Worm (Caenorhabditis elegans) whole organism, L1 larva: ENCODE measurements around the gene ZK287.9.

Experiments
- C04F5.9 ChIP-seq: sonication (generic microtip); optimal IDR thresholded peaks from 2 replicates; lab custom pipeline; 2016; ENCODE audit warnings: missing genetic modification characterization, missing compliant biosample characterization
- C16A3.4 ChIP-seq: fragments of 150-350 bp; optimal IDR thresholded peaks from 2 replicates; lab custom pipeline; 2014; ENCODE audit warnings: missing biosample characterization, missing genetic modification characterization
- Y116A8C.19 ChIP-seq: sonication (generic microtip); optimal IDR thresholded peaks from 2 replicates; lab custom pipeline; 2016; ENCODE audit warnings: missing compliant biosample characterization, missing genetic modification characterization, borderline replicate concordance
- aha-1 ChIP-seq: fragments of 150-350 bp; optimal IDR thresholded peaks from 2 replicates; lab custom pipeline; 2014; ENCODE audit warnings: missing biosample characterization, missing genetic modification characterization
- aly-2 ChIP-seq: fragments of 150-350 bp; optimal IDR thresholded peaks from 2 replicates; lab custom pipeline; 2014; ENCODE audit warnings: missing biosample characterization, missing genetic modification characterization
- blmp-1 ChIP-seq: fragments of 150-350 bp; optimal IDR thresholded peaks from 2 replicates; lab custom pipeline; 2014; ENCODE audit warnings: missing biosample characterization, missing genetic modification characterization
- ceh-63 ChIP-seq: fragments of 200-800 bp; sonication (Bioruptor generic); optimal IDR thresholded peaks from 2 replicates; lab custom pipeline; 2018; ENCODE audit warnings: mild to moderate bottlenecking, missing genetic modification characterization, missing compliant biosample characterization
- dpl-1 ChIP-seq, 3 experiments: fragments of 150-350 bp in 2 of 3; sonication (generic microtip) in 1 of 3; optimal IDR thresholded peaks; 2 replicates each; lab custom pipeline; 2014 to 2017; ENCODE audit warnings: missing biosample characterization in 3 of 3, missing genetic modification characterization in 3 of 3, missing genetic modification reagents in 3 of 3
- efl-1 ChIP-seq, 4 experiments: fragments of 150-350 bp; optimal IDR thresholded peaks in 3 of 4; peaks in 1 of 4; 1 replicate in 1 of 4; 2 replicates in 3 of 4; lab custom pipeline; 2014; ENCODE audit warnings: missing biosample characterization in 2 of 4, missing genetic modification characterization in 2 of 4, missing genetic modification reagents in 2 of 4
- efl-3 ChIP-seq: fragments of 200-800 bp; sonication (Bioruptor generic); optimal IDR thresholded peaks from 2 replicates; lab custom pipeline; 2018; ENCODE audit warnings: mild to moderate bottlenecking, missing genetic modification characterization, missing compliant biosample characterization
- elt-3 ChIP-seq, 6 experiments: fragments of 150-350 bp in 1 of 6; sonication (generic microtip); optimal IDR thresholded peaks; 2 replicates each; lab custom pipeline; 2017 to 2018; ENCODE audit warnings: missing biosample characterization in 6 of 6, missing genetic modification characterization in 6 of 6, inconsistent platforms in 1 of 6
- fkh-8 ChIP-seq: sonication (generic microtip); optimal IDR thresholded peaks from 2 replicates; lab custom pipeline; 2016; ENCODE audit warnings: mild to moderate bottlenecking, missing genetic modification characterization, missing compliant biosample characterization
- hlh-17 ChIP-seq: fragments of 200-800 bp; sonication (Bioruptor generic); optimal IDR thresholded peaks from 2 replicates; lab custom pipeline; 2018; ENCODE audit warnings: missing genetic modification characterization, mild to moderate bottlenecking, missing compliant biosample characterization, moderate library complexity, borderline replicate concordance
- irx-1 ChIP-seq: sonication (generic microtip); optimal IDR thresholded peaks from 2 replicates; lab custom pipeline; 2016; ENCODE audit warnings: missing genetic modification characterization, missing compliant biosample characterization
- lin-13 ChIP-seq: fragments of 150-350 bp; optimal IDR thresholded peaks from 2 replicates; lab custom pipeline; 2014; ENCODE audit warnings: missing biosample characterization, missing genetic modification reagents, missing genetic modification characterization
- lin-14 ChIP-seq: fragments of 200-800 bp; sonication (Bioruptor generic); optimal IDR thresholded peaks from 2 replicates; lab custom pipeline; 2018; ENCODE audit warnings: mild to moderate bottlenecking, missing genetic modification characterization, moderate library complexity, missing compliant biosample characterization
- lin-15B ChIP-seq: fragments of 150-350 bp; sonication (generic microtip); optimal IDR thresholded peaks from 3 replicates; lab custom pipeline; 2014; ENCODE audit warnings: missing biosample characterization, missing genetic modification characterization
- lin-35 ChIP-seq, 2 experiments: fragments of 150-350 bp; optimal IDR thresholded peaks; 2 replicates each; lab custom pipeline; 2014; ENCODE audit warnings: missing biosample characterization in 2 of 2, missing genetic modification characterization in 2 of 2, missing genetic modification reagents in 2 of 2
- lin-39 ChIP-seq: fragments of 150-350 bp; optimal IDR thresholded peaks from 2 replicates; lab custom pipeline; 2014; ENCODE audit warnings: missing biosample characterization, missing genetic modification reagents, missing genetic modification characterization
- lir-3 ChIP-seq: sonication (generic microtip); optimal IDR thresholded peaks from 2 replicates; lab custom pipeline; 2016; ENCODE audit warnings: mild to moderate bottlenecking, missing genetic modification characterization, moderate library complexity, missing compliant biosample characterization; ENCODE audit not compliant: poor library complexity
- lsy-2 ChIP-seq, 2 experiments: fragments of 150-350 bp; optimal IDR thresholded peaks; 2 replicates each; lab custom pipeline; 2014; ENCODE audit warnings: missing biosample characterization in 2 of 2, missing genetic modification characterization in 2 of 2
- mef-2 ChIP-seq: fragments of 150-350 bp; optimal IDR thresholded peaks from 2 replicates; lab custom pipeline; 2014; ENCODE audit warnings: missing biosample characterization, missing genetic modification characterization
- mep-1 ChIP-seq: fragments of 150-350 bp; optimal IDR thresholded peaks from 2 replicates; lab custom pipeline; 2014; ENCODE audit warnings: missing biosample characterization, missing genetic modification characterization
- nhr-11 ChIP-seq: fragments of 150-350 bp; optimal IDR thresholded peaks from 2 replicates; lab custom pipeline; 2014; ENCODE audit warnings: missing biosample characterization, missing genetic modification characterization
- nhr-20 ChIP-seq: sonication (generic microtip); optimal IDR thresholded peaks from 2 replicates; lab custom pipeline; 2016; ENCODE audit warnings: mild to moderate bottlenecking, missing genetic modification characterization, missing compliant biosample characterization
- nhr-85 ChIP-seq: sonication (generic microtip); peaks from one replicate; lab custom pipeline; 2016; ENCODE audit warnings: missing genetic modification characterization, inconsistent platforms, missing compliant biosample characterization
- pag-3 ChIP-seq: sonication (generic microtip); optimal IDR thresholded peaks from 2 replicates; lab custom pipeline; 2017; ENCODE audit warnings: missing genetic modification characterization, mild to moderate bottlenecking, missing compliant biosample characterization, antibody characterized with exemption, borderline replicate concordance; ENCODE audit not compliant: insufficient read depth
- pqm-1 ChIP-seq: sonication (generic microtip); optimal IDR thresholded peaks from 3 replicates; lab custom pipeline; 2017; ENCODE audit warnings: missing biosample characterization, missing genetic modification characterization
- skn-1 ChIP-seq: fragments of 150-350 bp; optimal IDR thresholded peaks from 2 replicates; lab custom pipeline; 2014; ENCODE audit warnings: missing biosample characterization, missing genetic modification characterization
- snu-23 ChIP-seq: sonication (generic microtip); optimal IDR thresholded peaks from 2 replicates; lab custom pipeline; 2016; ENCODE audit warnings: missing genetic modification characterization, missing compliant biosample characterization
- tlp-1 ChIP-seq: fragments of 150-350 bp; optimal IDR thresholded peaks from 2 replicates; lab custom pipeline; 2014; ENCODE audit warnings: missing biosample characterization, missing genetic modification characterization
- vab-15 ChIP-seq: sonication (generic microtip); optimal IDR thresholded peaks from 2 replicates; lab custom pipeline; 2017; ENCODE audit warnings: missing genotype, mild to moderate bottlenecking, missing genetic modification characterization, missing compliant biosample characterization
- zip-4 ChIP-seq: fragments of 200-800 bp; sonication (Bioruptor generic); optimal IDR thresholded peaks from 2 replicates; lab custom pipeline; 2018; ENCODE audit warnings: mild to moderate bottlenecking, missing genetic modification characterization, moderate library complexity, missing compliant biosample characterization
- ztf-11 ChIP-seq, 2 experiments: sonication (generic microtip); optimal IDR thresholded peaks; 2 replicates each; lab custom pipeline; 2016 to 2017; ENCODE audit warnings: missing genetic modification characterization in 2 of 2, missing biosample characterization in 1 of 2, missing compliant biosample characterization in 1 of 2
- ztf-4 ChIP-seq: fragments of 150-350 bp; optimal IDR thresholded peaks from 2 replicates; lab custom pipeline; 2014; ENCODE audit warnings: missing biosample characterization, missing genetic modification characterization

Gene ZK287.9

DNA sequence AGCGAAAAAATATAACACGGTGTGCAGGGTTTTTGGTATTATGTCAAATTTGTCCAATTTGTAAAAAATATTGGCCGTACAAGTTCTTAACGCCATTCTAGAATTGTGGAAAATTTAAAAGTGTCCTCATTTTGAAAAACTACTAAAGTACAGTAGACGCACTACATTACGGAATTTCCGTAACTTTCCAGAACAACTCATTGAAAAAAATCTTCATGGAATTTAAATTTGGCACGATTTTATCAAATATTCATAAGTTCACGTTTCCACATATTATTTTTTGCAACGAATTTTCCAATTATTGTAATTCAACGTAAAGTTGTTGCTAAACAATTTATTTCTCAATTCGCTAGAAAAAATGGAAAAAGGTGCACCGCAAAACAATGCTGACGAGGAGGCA lies 35.8 kb downstream of the ZK287.9 start, which contains the start of gene F40F9.3:
TSS of gene F40F9.3 (plus strand) at position 301 of the 400 bp plus-strand sequence.
- TF ChIP-seq skn-1 (tag; lab: Kevin White, UChicago) (no peak), nhr-11 (tag; lab: Kevin White, UChicago) (no peak), aha-1 (no peak), lin-15B (tag; lab: Kevin White, UChicago) (no peak), lin-13 (no peak), ztf-4 (no peak), irx-1 (tag; lab: Kevin White, UChicago) (no peak), ztf-11 (tag; optimal IDR thresholded peaks at IDR 0.05; lab: Kevin White, UChicago) (no peak), vab-15 (tag; lab: Kevin White, UChicago) (no peak), pag-3 (no peak), lin-14 (GFP tag; lab: Kevin White, UChicago) (no peak), aly-2 (tag; lab: Kevin White, UChicago) (no peak)
- TF ChIP-seq, all 84 proteins: peak for 0

DNA sequence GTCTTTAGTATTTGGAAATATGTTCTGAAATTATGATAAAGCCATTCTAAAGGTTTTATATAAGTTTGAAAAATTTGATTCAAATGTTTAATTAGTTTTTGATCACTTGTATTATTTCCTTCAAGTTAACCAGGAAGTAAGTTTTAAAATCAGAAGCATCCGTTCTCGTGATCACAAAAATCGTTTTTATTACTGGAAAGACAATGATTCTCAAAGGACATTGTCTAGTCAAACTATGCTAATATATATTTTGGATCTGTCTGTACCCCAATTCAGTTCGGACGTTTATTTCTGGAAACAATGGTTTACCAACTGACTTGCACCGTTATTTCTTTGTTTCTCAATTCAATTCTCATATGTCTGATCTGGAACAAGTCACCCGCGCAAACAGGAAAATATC lies 37.2 kb downstream of the ZK287.9 start, which contains the start of gene str-188:
TSS of gene str-188 (plus strand) at position 301 of the 400 bp plus-strand sequence.
- TF ChIP-seq lin-39 (tag; lab: Kevin White, UChicago) (no peak), mef-2 (tag; lab: Kevin White, UChicago) (no peak), lin-14 (GFP tag; lab: Kevin White, UChicago) (no peak), efl-1 (optimal IDR thresholded peaks at IDR 0.05; lab: Kevin White, UChicago) (no peak), efl-1 (GFP tag; optimal IDR thresholded peaks at IDR 0.05 in 1 of 2; lab: Kevin White, UChicago) (no peak), zip-4 (GFP tag; lab: Kevin White, UChicago) (no peak)

DNA sequence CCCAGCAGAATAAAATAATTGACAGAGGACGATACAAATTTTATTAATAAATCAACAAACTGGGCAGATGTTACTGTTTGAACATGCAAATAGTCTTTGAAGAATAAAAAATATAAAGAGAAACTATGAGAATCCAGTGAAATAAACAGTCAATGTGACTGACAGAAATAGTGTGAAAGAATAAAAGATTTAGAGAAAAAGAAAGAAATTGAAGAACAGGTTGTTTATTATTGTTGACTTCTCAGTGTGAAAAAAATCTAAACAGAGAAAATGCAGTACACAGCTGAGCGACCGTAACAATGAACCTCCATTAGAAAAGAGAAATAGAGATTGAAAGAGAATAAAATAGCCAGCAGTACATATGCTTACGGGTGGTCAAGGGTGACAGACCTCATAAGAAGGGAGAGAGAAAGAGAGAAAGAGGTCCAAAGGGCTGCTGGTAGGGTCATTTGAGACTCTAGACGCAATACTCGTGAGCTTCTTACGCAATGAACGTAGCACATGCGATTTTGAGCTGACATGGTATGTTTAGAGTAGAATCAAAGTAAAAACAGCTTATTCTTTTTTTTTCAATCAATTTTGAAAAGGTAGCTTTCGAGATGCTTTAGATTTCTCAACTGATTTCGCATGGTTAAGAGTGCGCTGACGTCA lies 45.0 kb downstream of the ZK287.9 start, which contains the start of gene slcr-46.3:
TSS of gene slcr-46.3 (minus strand) at position 86 of the 651 bp plus-strand sequence.
- TF ChIP-seq pqm-1 (tag; lab: Kevin White, UChicago) (no peak), C04F5.9 (no peak), efl-3 (GFP tag; lab: Kevin White, UChicago) (no peak), lin-35 (GFP tag; optimal IDR thresholded peaks at IDR 0.05; lab: Kevin White, UChicago) (peak in 1 of 2 experiments; percentile 37), hlh-17 (GFP tag; lab: Kevin White, UChicago) (no peak), lin-14 (GFP tag; lab: Kevin White, UChicago) (peak; percentile 42), ceh-63 (GFP tag; lab: Kevin White, UChicago) (no peak), blmp-1 (tag; lab: Kevin White, UChicago) (peak; percentile 25), tlp-1 (tag; lab: Kevin White, UChicago) (no peak), lir-3 (no peak), elt-3 (tag; optimal IDR thresholded peaks at IDR 0.05; lab: Kevin White, UChicago) (peak in 1 of 6 experiments; percentile 9), mep-1 (tag; lab: Kevin White, UChicago) (peak; percentile 7), dpl-1 (GFP tag; optimal IDR thresholded peaks at IDR 0.05; lab: Kevin White, UChicago) (peak in 1 of 3 experiments; percentile 5), lin-13 (no peak), fkh-8 (tag; lab: Kevin White, UChicago) (no peak), nhr-85 (tag; lab: Kevin White, UChicago) (peak; percentile 76), C16A3.4 (tag; lab: Kevin White, UChicago) (peak; percentile 13), snu-23 (GFP tag; lab: Kevin White, UChicago) (peak; percentile 21), lsy-2 (tag; optimal IDR thresholded peaks at IDR 0.05; lab: Kevin White, UChicago) (peak in 1 of 2 experiments; percentile 49), nhr-20 (tag; lab: Kevin White, UChicago) (no peak), Y116A8C.19 (tag; lab: Kevin White, UChicago) (no peak)
